Fruit fly (Drosophila melanogaster): ENCODE measurements around the gene Jhbp3.

DNA sequence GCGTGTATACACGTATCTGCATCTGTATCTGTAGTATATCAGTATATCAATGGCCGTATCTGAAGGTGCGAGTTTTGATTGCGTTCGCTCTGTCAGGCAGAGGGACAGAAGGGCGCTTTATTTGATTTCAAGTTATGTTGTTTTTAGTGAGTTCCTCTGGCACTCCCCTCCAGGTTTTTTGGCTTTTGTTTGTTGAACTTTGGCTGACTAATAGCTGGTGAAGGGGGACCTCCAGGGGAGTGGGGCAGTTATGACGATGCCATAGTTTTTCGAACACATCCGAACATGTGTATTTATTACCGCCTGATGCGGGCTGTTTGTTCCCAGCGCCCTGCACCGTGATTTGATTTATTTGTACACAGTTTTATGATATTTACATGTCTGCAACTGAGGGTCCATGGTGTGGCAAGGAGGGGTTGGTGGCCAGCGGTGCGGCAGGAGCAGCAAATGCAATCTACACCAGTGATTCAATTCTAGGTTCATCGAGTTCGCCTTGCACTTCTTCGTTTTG is 37.2 kb upstream of the Jhbp3 start:
- TF ChIP-seq Hr39 (GFP tag; optimal IDR thresholded peaks at IDR 0.05) (no peak), CG8119 (GFP tag; IDR thresholded peaks at IDR 0.05) (no peak), CG6163 (GFP tag; IDR thresholded peaks at IDR 0.05) (no peak)

Measured in whole organism, prepupa.